Worm (Caenorhabditis elegans) whole organism, L1 larva: ENCODE results near the gene srh-35.

Experiments
- C04F5.9 ChIP-seq: sonication (generic microtip); optimal IDR thresholded peaks from 2 replicates; lab custom pipeline; 2016; ENCODE audit warnings: missing genetic modification characterization, missing compliant biosample characterization
- alr-1 ChIP-seq: fragments of 200-800 bp; sonication (Bioruptor generic); optimal IDR thresholded peaks from 2 replicates; lab custom pipeline; 2018; ENCODE audit warnings: borderline replicate concordance, mild to moderate bottlenecking, missing genetic modification characterization, missing compliant biosample characterization
- ama-1 ChIP-seq: fragments of 150-350 bp; optimal IDR thresholded peaks from 2 replicates; lab custom pipeline; 2014
- ceh-8 ChIP-seq: fragments of 200-800 bp; sonication (Bioruptor generic); optimal IDR thresholded peaks from 2 replicates; lab custom pipeline; 2018; ENCODE audit warnings: mild to moderate bottlenecking, missing genetic modification characterization, moderate library complexity, missing compliant biosample characterization
- dsc-1 ChIP-seq: sonication (generic microtip); optimal IDR thresholded peaks from 2 replicates; lab custom pipeline; 2016; ENCODE audit warnings: mild to moderate bottlenecking, missing genetic modification characterization, missing compliant biosample characterization
- efl-1 ChIP-seq, 4 experiments: fragments of 150-350 bp; optimal IDR thresholded peaks in 3 of 4; peaks in 1 of 4; 1 replicate in 1 of 4; 2 replicates in 3 of 4; lab custom pipeline; 2014; ENCODE audit warnings: missing biosample characterization in 2 of 4, missing genetic modification characterization in 2 of 4, missing genetic modification reagents in 2 of 4
- elt-2 ChIP-seq: sonication (generic microtip); optimal IDR thresholded peaks from 2 replicates; lab custom pipeline; 2016; ENCODE audit warnings: missing genetic modification characterization, mild to moderate bottlenecking, inconsistent platforms, missing compliant biosample characterization, missing genetic modification reagents
- elt-3 ChIP-seq, 6 experiments: fragments of 150-350 bp in 1 of 6; sonication (generic microtip); optimal IDR thresholded peaks; 2 replicates each; lab custom pipeline; 2017 to 2018; ENCODE audit warnings: missing biosample characterization in 6 of 6, missing genetic modification characterization in 6 of 6, inconsistent platforms in 1 of 6
- fkh-10 ChIP-seq: sonication (generic microtip); optimal IDR thresholded peaks from 2 replicates; lab custom pipeline; 2017; ENCODE audit warnings: missing biosample characterization, missing genetic modification reagents, missing genetic modification characterization
- fkh-8 ChIP-seq: sonication (generic microtip); optimal IDR thresholded peaks from 2 replicates; lab custom pipeline; 2016; ENCODE audit warnings: mild to moderate bottlenecking, missing genetic modification characterization, missing compliant biosample characterization
- hlh-17 ChIP-seq: fragments of 200-800 bp; sonication (Bioruptor generic); optimal IDR thresholded peaks from 2 replicates; lab custom pipeline; 2018; ENCODE audit warnings: missing genetic modification characterization, mild to moderate bottlenecking, missing compliant biosample characterization, moderate library complexity, borderline replicate concordance
- hlh-4 ChIP-seq: sonication (generic microtip); optimal IDR thresholded peaks from 2 replicates; lab custom pipeline; 2016; ENCODE audit warnings: mild to moderate bottlenecking, missing genetic modification characterization, missing compliant biosample characterization
- hpl-2 ChIP-seq: fragments of 150-350 bp; optimal IDR thresholded peaks from 2 replicates; lab custom pipeline; 2014; ENCODE audit warnings: missing biosample characterization, missing genetic modification reagents, missing genetic modification characterization
- isw-1 ChIP-seq: fragments of 200-800 bp; sonication (Bioruptor generic); IDR thresholded peaks from 2 replicates; pipeline ENCODE4 v1.3.6; 2022; ENCODE audit warnings: missing genetic modification characterization, missing compliant biosample characterization
- lin-39 ChIP-seq: fragments of 150-350 bp; optimal IDR thresholded peaks from 2 replicates; lab custom pipeline; 2014; ENCODE audit warnings: missing biosample characterization, missing genetic modification reagents, missing genetic modification characterization
- lir-3 ChIP-seq: sonication (generic microtip); optimal IDR thresholded peaks from 2 replicates; lab custom pipeline; 2016; ENCODE audit warnings: mild to moderate bottlenecking, missing genetic modification characterization, moderate library complexity, missing compliant biosample characterization; ENCODE audit not compliant: poor library complexity
- mab-9 ChIP-seq: fragments of 200-800 bp; sonication (Bioruptor generic); IDR thresholded peaks from 2 replicates; pipeline ENCODE4 v1.3.6; 2022; ENCODE audit warnings: missing genetic modification reagents, missing genetic modification characterization, missing compliant biosample characterization
- mef-2 ChIP-seq: fragments of 150-350 bp; optimal IDR thresholded peaks from 2 replicates; lab custom pipeline; 2014; ENCODE audit warnings: missing biosample characterization, missing genetic modification characterization
- nhr-12 ChIP-seq: sonication (generic microtip); optimal IDR thresholded peaks from 2 replicates; lab custom pipeline; 2017; ENCODE audit warnings: missing biosample characterization, missing genetic modification characterization
- nhr-19 ChIP-seq: fragments of 200-800 bp; sonication (Bioruptor generic); conservative IDR thresholded peaks from 2 replicates; pipeline ENCODE4 v1.3.6; 2022; ENCODE audit warnings: missing genetic modification characterization, missing compliant biosample characterization
- nhr-20 ChIP-seq: sonication (generic microtip); optimal IDR thresholded peaks from 2 replicates; lab custom pipeline; 2016; ENCODE audit warnings: mild to moderate bottlenecking, missing genetic modification characterization, missing compliant biosample characterization
- nhr-47 ChIP-seq: sonication (generic microtip); optimal IDR thresholded peaks from 2 replicates; lab custom pipeline; 2016; ENCODE audit warnings: mild to moderate bottlenecking, missing genetic modification characterization, moderate library complexity, missing compliant biosample characterization
- nhr-71 ChIP-seq: sonication (generic microtip); optimal IDR thresholded peaks from 2 replicates; lab custom pipeline; 2016; ENCODE audit warnings: mild to moderate bottlenecking, missing genetic modification characterization, moderate library complexity, missing compliant biosample characterization
- nhr-84 ChIP-seq: sonication (generic microtip); optimal IDR thresholded peaks from 2 replicates; lab custom pipeline; 2017; ENCODE audit warnings: missing biosample characterization, missing genetic modification characterization
- pax-3 ChIP-seq: fragments of 200-800 bp; sonication (Bioruptor generic); optimal IDR thresholded peaks from 2 replicates; lab custom pipeline; 2018; ENCODE audit warnings: mild to moderate bottlenecking, missing genetic modification characterization, moderate library complexity, missing compliant biosample characterization
- pqm-1 ChIP-seq: sonication (generic microtip); optimal IDR thresholded peaks from 3 replicates; lab custom pipeline; 2017; ENCODE audit warnings: missing biosample characterization, missing genetic modification characterization
- rnt-1 ChIP-seq: sonication (generic microtip); optimal IDR thresholded peaks from 2 replicates; lab custom pipeline; 2016; ENCODE audit warnings: mild to moderate bottlenecking, missing genetic modification characterization, moderate library complexity, missing compliant biosample characterization
- skn-1 ChIP-seq: fragments of 150-350 bp; optimal IDR thresholded peaks from 2 replicates; lab custom pipeline; 2014; ENCODE audit warnings: missing biosample characterization, missing genetic modification characterization
- sox-4 ChIP-seq: sonication (generic microtip); optimal IDR thresholded peaks from 2 replicates; lab custom pipeline; 2016; ENCODE audit warnings: missing genetic modification characterization, missing compliant biosample characterization
- sptf-1 ChIP-seq: fragments of 150-350 bp; optimal IDR thresholded peaks from 2 replicates; lab custom pipeline; 2014; ENCODE audit warnings: missing biosample characterization, missing genetic modification characterization
- sup-37 ChIP-seq: fragments of 200-800 bp; sonication (Bioruptor generic); optimal IDR thresholded peaks from 2 replicates; lab custom pipeline; 2018; ENCODE audit warnings: mild to moderate bottlenecking, missing genetic modification characterization, missing compliant biosample characterization
- swsn-7 ChIP-seq: sonication (generic microtip); optimal IDR thresholded peaks from 2 replicates; lab custom pipeline; 2016; ENCODE audit warnings: missing genetic modification characterization, missing compliant biosample characterization
- tlp-1 ChIP-seq: fragments of 150-350 bp; optimal IDR thresholded peaks from 2 replicates; lab custom pipeline; 2014; ENCODE audit warnings: missing biosample characterization, missing genetic modification characterization
- unc-98 ChIP-seq: fragments of 200-800 bp; sonication (Bioruptor generic); IDR thresholded peaks from 2 replicates; pipeline ENCODE4 v1.3.6; 2022; ENCODE audit warnings: missing genetic modification characterization, missing compliant biosample characterization

Gene srh-35

ce11 chrV:415072-415471 is 34.0 kb downstream of the srh-35 start:
- TF ChIP-seq elt-2 (tag; lab: Kevin White, UChicago) (peak; percentile 37), skn-1 (no peak), sox-4 (tag; lab: Kevin White, UChicago) (no peak), lir-3 (tag; lab: Kevin White, UChicago) (no peak), efl-1 (optimal IDR thresholded peaks at IDR 0.05; lab: Kevin White, UChicago) (no peak), efl-1 (GFP tag; optimal IDR thresholded peaks at IDR 0.05 in 1 of 2; lab: Kevin White, UChicago) (peak in 1 of 2 experiments; percentile 75), tlp-1 (tag; lab: Kevin White, UChicago) (peak; percentile 41)
- TF ChIP-seq, all 84 proteins: peak for 3

- TF ChIP-seq hlh-4 (tag; lab: Kevin White, UChicago) (no peak), sptf-1 (tag; lab: Kevin White, UChicago) (no peak), elt-3 (tag; optimal IDR thresholded peaks at IDR 0.05; lab: Kevin White, UChicago) (no peak), nhr-84 (tag; lab: Kevin White, UChicago) (no peak), elt-2 (tag; lab: Kevin White, UChicago) (peak; percentile 63), skn-1 (no peak), hlh-17 (no peak)
These were observed 34.4 kb downstream of the srh-35 start, which contains the start of gene dod-19 for ce11 chrV:414630-415029. TSS of gene dod-19 (minus strand) at chrV:414759.

ce11 chrV:412820-413219 is 36.2 kb downstream of the srh-35 start:
- no peak for TF ChIP-seq mab-9 (GFP tag; lab: Robert Waterston, UW)
- TF ChIP-seq sup-37 (GFP tag; lab: Kevin White, UChicago): no peak
- TF ChIP-seq elt-3 (tag; optimal IDR thresholded peaks at IDR 0.05; lab: Kevin White, UChicago): no peak
- TF ChIP-seq hpl-2 (GFP tag; lab: Kevin White, UChicago): no peak
- TF ChIP-seq nhr-19: no peak
- TF ChIP-seq unc-98 (GFP tag; lab: Robert Waterston, UW): no peak
- no peak for TF ChIP-seq lin-39 (tag; lab: Kevin White, UChicago)
- TF ChIP-seq hlh-17: no peak
- TF ChIP-seq pqm-1 (tag; lab: Kevin White, UChicago): no peak
- no peak for TF ChIP-seq dsc-1 (tag; lab: Kevin White, UChicago)
- no peak for TF ChIP-seq mef-2 (tag; lab: Kevin White, UChicago)
- TF ChIP-seq nhr-12 (tag; lab: Kevin White, UChicago): no peak

ce11 chrV:404210-404669 is 44.8 kb downstream of the srh-35 start, which contains the start of gene nhr-252:
TSS of gene nhr-252 (plus strand) at chrV:404619.
- TF ChIP-seq nhr-71 (tag; lab: Kevin White, UChicago) (no peak), pax-3 (tag; lab: Kevin White, UChicago) (peak; percentile 69), C04F5.9 (tag; lab: Kevin White, UChicago) (no peak), dsc-1 (tag; lab: Kevin White, UChicago) (peak; percentile 80), efl-1 (optimal IDR thresholded peaks at IDR 0.05; lab: Kevin White, UChicago) (no peak), efl-1 (GFP tag; optimal IDR thresholded peaks at IDR 0.05 in 1 of 2; lab: Kevin White, UChicago) (peak in 1 of 2 experiments; percentile 83), fkh-8 (tag; lab: Kevin White, UChicago) (peak; percentile 90), nhr-20 (tag; lab: Kevin White, UChicago) (peak; percentile 63), nhr-47 (tag; lab: Kevin White, UChicago) (peak; percentile 70), isw-1 (GFP tag; lab: Robert Waterston, UW) (no peak), swsn-7 (tag; lab: Kevin White, UChicago) (peak; percentile 13)

- TF ChIP-seq elt-2 (tag; lab: Kevin White, UChicago) (no peak), fkh-10 (GFP tag; lab: Kevin White, UChicago) (no peak), rnt-1 (tag; lab: Kevin White, UChicago) (no peak), skn-1 (no peak), ama-1 (lab: Kevin White, UChicago) (no peak), fkh-8 (tag; lab: Kevin White, UChicago) (no peak), sup-37 (GFP tag; lab: Kevin White, UChicago) (no peak), C04F5.9 (tag; lab: Kevin White, UChicago) (no peak), alr-1 (no peak), pqm-1 (tag; lab: Kevin White, UChicago) (no peak), ceh-8 (GFP tag; lab: Kevin White, UChicago) (no peak)
These were observed 46.0 kb downstream of the srh-35 start, which contains the start of gene srh-62 for ce11 chrV:403028-403427. TSS of gene srh-62 (minus strand) at chrV:403128.
